Fruit fly (Drosophila melanogaster): ENCODE data around the gene CG9806.

Gene CG9806

dm6 chrX:10600254-10600916 lies 26.5 kb downstream of the CG9806 start (continued):
- peak; percentile 21 for TF ChIP-seq CG13296 (GFP tag; optimal IDR thresholded peaks at IDR 0.05)
- peak; percentile 37 for TF ChIP-seq CG8944 (GFP tag; optimal IDR thresholded peaks at IDR 0.05)
- TF ChIP-seq CG11456 (GFP tag; IDR thresholded peaks at IDR 0.05) = peak; percentile 61; the same call in 1 of the 3 replicates
- TF ChIP-seq Mad (GFP tag; optimal IDR thresholded peaks at IDR 0.05) = no peak
- peak; percentile 86 for TF ChIP-seq sens (GFP tag)
- peak; percentile 41 for TF ChIP-seq CG1233 (GFP tag; optimal IDR thresholded peaks at IDR 0.05)
- peak; percentile 70 for TF ChIP-seq NFAT (GFP tag; IDR thresholded peaks at IDR 0.05)
- TF ChIP-seq CG6689 (GFP tag; IDR thresholded peaks at IDR 0.05) = 0 out of 2 replicates have a peak, but pooled peaks have one; percentile 20
- 0 out of 2 replicates have a peak, but pooled peaks have one; percentile 19 for TF ChIP-seq Awh (GFP tag; IDR thresholded peaks at IDR 0.05)
- no peak for TF ChIP-seq CG5953 (GFP tag; IDR thresholded peaks at IDR 0.05)
- peak; percentile 25 for TF ChIP-seq bcd (GFP tag; optimal IDR thresholded peaks at IDR 0.05)
- peak; percentile 50; the same call in 1 of the 2 replicates for TF ChIP-seq E2f1 (GFP tag; IDR thresholded peaks at IDR 0.05)
- peak; percentile 50; the same call in 1 of the 2 replicates for TF ChIP-seq Gsc (GFP tag; IDR thresholded peaks at IDR 0.05)
- TF ChIP-seq CG11093 (GFP tag; IDR thresholded peaks at IDR 0.05) = peak; percentile 73
- peak; percentile 9 for TF ChIP-seq Dek (tag; optimal IDR thresholded peaks at IDR 0.05)
- peak; percentile 52 for TF ChIP-seq Fer3 (tag; optimal IDR thresholded peaks at IDR 0.05)
- TF ChIP-seq gcm2 (GFP tag; optimal IDR thresholded peaks at IDR 0.05) = no peak
- 0 out of 4 replicates have a peak, but pooled peaks have one; percentile 13 for TF ChIP-seq chinmo (GFP tag; IDR thresholded peaks at IDR 0.05; ENCODE audit: partially characterized antibody)
- no peak for TF ChIP-seq CG15073 (GFP tag; optimal IDR thresholded peaks at IDR 0.05)
- TF ChIP-seq CG2889 (GFP tag; IDR thresholded peaks at IDR 0.05) = peak; percentile 60; the same call in 2 of the 3 replicates
- no peak for TF ChIP-seq schlank (tag; optimal IDR thresholded peaks at IDR 0.05)
- TF ChIP-seq CG8924 (tag; optimal IDR thresholded peaks at IDR 0.05) = peak; percentile 23
- peak; percentile 12 for TF ChIP-seq CG10209 (GFP tag; optimal IDR thresholded peaks at IDR 0.05)
- no peak for TF ChIP-seq Bgb (GFP tag; IDR thresholded peaks at IDR 0.05; ENCODE audit: partially characterized antibody)
- peak; percentile 77 for TF ChIP-seq Ets65A (GFP tag)
- peak; percentile 21 for TF ChIP-seq CG16815 (GFP tag; optimal IDR thresholded peaks at IDR 0.05)
- TF ChIP-seq CG1647 (GFP tag; optimal IDR thresholded peaks at IDR 0.05) = peak; percentile 12
- no peak for TF ChIP-seq Spps (tag; optimal IDR thresholded peaks at IDR 0.05)
- TF ChIP-seq sens-2 (GFP tag; IDR thresholded peaks at IDR 0.05) = peak; percentile 42; the same call in 1 of the 2 replicates
- TF ChIP-seq ssp (GFP tag; IDR thresholded peaks at IDR 0.05) = peak; percentile 43; the same call in 1 of the 2 replicates
- peak; percentile 26; the same call in 1 of the 2 replicates for TF ChIP-seq CG4360 (GFP tag; IDR thresholded peaks at IDR 0.05)
- TF ChIP-seq CG3726 (GFP tag; IDR thresholded peaks at IDR 0.05) = peak; percentile 70; the same call in 2 of the 3 replicates
- TF ChIP-seq pzg (GFP tag; optimal IDR thresholded peaks at IDR 0.05) = peak; percentile 4
- TF ChIP-seq Dad (GFP tag; optimal IDR thresholded peaks at IDR 0.05) = peak; percentile 24
- TF ChIP-seq CG14441 (GFP tag; IDR thresholded peaks at IDR 0.05) = peak; percentile 77
- peak; percentile 34; the same call in 1 of the 3 replicates for TF ChIP-seq gce (GFP tag; IDR thresholded peaks at IDR 0.05)
- TF ChIP-seq sug (tag; optimal IDR thresholded peaks at IDR 0.05) = peak; percentile 91
- TF ChIP-seq ttk (GFP tag; IDR thresholded peaks at IDR 0.05) = peak; percentile 76
- peak; percentile 18 for TF ChIP-seq Side (GFP tag; optimal IDR thresholded peaks at IDR 0.05)
- TF ChIP-seq Hmr (GFP tag; optimal IDR thresholded peaks at IDR 0.05) = peak; percentile 45
- TF ChIP-seq Sox102F (GFP tag; optimal IDR thresholded peaks at IDR 0.05) = peak; percentile 71
- TF ChIP-seq Oli (tag; optimal IDR thresholded peaks at IDR 0.05) = peak; percentile 53
- peak; percentile 55 for TF ChIP-seq ap (GFP tag; IDR thresholded peaks at IDR 0.05)
- peak; percentile 26; the same call in 1 of the 2 replicates for TF ChIP-seq MBD-R2 (GFP tag; IDR thresholded peaks at IDR 0.05)
- TF ChIP-seq nau (GFP tag; optimal IDR thresholded peaks at IDR 0.05) = no peak
